Worm (Caenorhabditis elegans): ENCODE data around the gene nlp-57.

ce11 chrX:11346155-11346554 lies 29.3 kb downstream of the nlp-57 start, which contains the start of gene oct-2:
- no peak for TF ChIP-seq ztf-11 (tag; optimal IDR thresholded peaks at IDR 0.05)
- TF ChIP-seq pha-4 (tag; optimal IDR thresholded peaks at IDR 0.05) = no peak

All from whole organism, L3 larva.